Worm (Caenorhabditis elegans): ENCODE data around the gene pri-1.

DNA sequence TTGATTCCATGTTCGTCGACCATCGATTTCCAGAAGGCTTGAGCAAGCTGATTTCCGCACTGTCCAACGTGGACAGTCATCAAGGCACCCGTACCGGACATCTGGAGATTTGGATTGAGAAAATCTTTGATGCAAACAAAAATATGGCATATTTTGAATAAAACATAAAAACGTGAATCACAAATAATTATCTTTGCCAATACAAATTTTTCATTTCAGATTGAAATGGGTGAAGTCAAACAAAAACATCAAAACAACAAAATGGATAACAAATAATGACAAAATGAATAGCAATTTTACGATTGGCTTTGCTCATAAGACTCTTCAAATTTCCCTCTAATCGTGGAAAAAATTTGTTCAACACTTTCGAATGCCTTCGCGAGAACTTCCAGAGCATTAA lies 15.0 kb upstream of the pri-1 start, which contains the start of gene tbg-1:
- no peak for TF ChIP-seq him-1 (tag; optimal IDR thresholded peaks at IDR 0.05)
- TF ChIP-seq dao-5 (tag; optimal IDR thresholded peaks at IDR 0.05), result no peak
- TF ChIP-seq W03F9.2 (tag; optimal IDR thresholded peaks at IDR 0.05), result no peak

Data from whole organism, L4/young adult.